Worm (Caenorhabditis elegans) whole organism, early embryonic: ENCODE measurements around the gene fbxa-164.
"Not testable (repeated sequence)": the region's sequence is repeated elsewhere in the genome, so short reads cannot be mapped to it uniquely, and the experiment has no call there.

Source experiments
- B0310.2 ChIP-seq: sonication (generic microtip); optimal IDR thresholded peaks from 2 replicates; lab custom pipeline; 2016; ENCODE audit warnings: mild to moderate bottlenecking, missing genetic modification characterization, missing compliant biosample characterization
- F13C5.2 ChIP-seq: sonication (generic microtip); optimal IDR thresholded peaks from 2 replicates; lab custom pipeline; 2017; ENCODE audit warnings: mild to moderate bottlenecking, missing genetic modification characterization, inconsistent platforms, missing compliant biosample characterization
- aly-1 ChIP-seq: sonication (generic microtip); optimal IDR thresholded peaks from 2 replicates; lab custom pipeline; 2016; ENCODE audit warnings: missing genetic modification characterization, missing compliant biosample characterization
- ama-1 ChIP-seq: fragments of 150-350 bp; optimal IDR thresholded peaks from 2 replicates; lab custom pipeline; 2014
- ceh-13 ChIP-seq: fragments of 200-800 bp; sonication (Bioruptor generic); optimal IDR thresholded peaks from 2 replicates; lab custom pipeline; 2018; ENCODE audit warnings: mild to moderate bottlenecking, missing genetic modification characterization, missing compliant biosample characterization
- ceh-36 ChIP-seq: sonication (generic microtip); optimal IDR thresholded peaks from 2 replicates; lab custom pipeline; 2016; ENCODE audit warnings: missing genetic modification characterization, inconsistent platforms, missing compliant biosample characterization
- ets-7 ChIP-seq: sonication (generic microtip); optimal IDR thresholded peaks from 2 replicates; lab custom pipeline; 2016; ENCODE audit warnings: missing genotype, missing genetic modification characterization, missing compliant biosample characterization
- flt-1 ChIP-seq: fragments of 200-800 bp; sonication (Bioruptor generic); IDR thresholded peaks from 2 replicates; pipeline ENCODE4 v1.3.6; 2022; ENCODE audit warnings: missing genetic modification characterization, missing compliant biosample characterization
- hmbx-1 ChIP-seq: sonication (generic microtip); optimal IDR thresholded peaks from 2 replicates; lab custom pipeline; 2016; ENCODE audit warnings: mild to moderate bottlenecking, missing genetic modification characterization, missing compliant biosample characterization
- hmg-4 ChIP-seq: fragments of 200-800 bp; sonication (Bioruptor generic); optimal IDR thresholded peaks from 2 replicates; lab custom pipeline; 2018; ENCODE audit warnings: mild to moderate bottlenecking, missing genetic modification characterization, missing compliant biosample characterization
- hnd-1 ChIP-seq: sonication (generic microtip); optimal IDR thresholded peaks from 2 replicates; lab custom pipeline; 2016; ENCODE audit warnings: missing genetic modification characterization, missing compliant biosample characterization
- pes-1 ChIP-seq: fragments of 200-800 bp; sonication (Bioruptor generic); IDR thresholded peaks from 2 replicates; pipeline ENCODE4 v1.3.6; 2022; ENCODE audit warnings: missing genetic modification reagents, missing genetic modification characterization, missing compliant biosample characterization
- scrt-1 ChIP-seq: fragments of 200-800 bp; sonication (Bioruptor generic); IDR thresholded peaks from 2 replicates; pipeline ENCODE4 v1.3.6; 2022; ENCODE audit warnings: missing genetic modification characterization, missing compliant biosample characterization
- sea-1 ChIP-seq: fragments of 200-800 bp; sonication (Bioruptor generic); conservative IDR thresholded peaks from 2 replicates; pipeline ENCODE4 v1.3.6; 2022; ENCODE audit warnings: missing genetic modification characterization, missing compliant biosample characterization
- tbx-11 ChIP-seq: fragments of 200-800 bp; sonication (Bioruptor generic); IDR thresholded peaks from 2 replicates; pipeline ENCODE4 v1.3.6; 2022; ENCODE audit warnings: missing genetic modification characterization, missing compliant biosample characterization
- tbx-37 ChIP-seq: fragments of 200-800 bp; sonication (Bioruptor generic); conservative IDR thresholded peaks from 2 replicates; pipeline ENCODE4 v1.3.6; 2022; ENCODE audit warnings: missing genetic modification reagents, missing genetic modification characterization, missing compliant biosample characterization
- tra-4 ChIP-seq: sonication (generic microtip); optimal IDR thresholded peaks from 2 replicates; lab custom pipeline; 2017; ENCODE audit warnings: missing genetic modification characterization, missing compliant biosample characterization

fbxa-164 gene

ce11 chrII:1613972-1614371, at the start of gene fbxa-164:
Gene fbxa-164, minus strand, starts transcription at chrII:1614072.
- TF ChIP-seq ceh-13 (GFP tag; lab: Kevin White, UChicago) (no peak), tra-4 (tag; lab: Kevin White, UChicago) (no peak), tbx-11 (GFP tag; lab: Robert Waterston, UW) (no peak)

- TF ChIP-seq sea-1 (GFP tag; lab: Robert Waterston, UW) (no peak), tra-4 (tag; lab: Kevin White, UChicago) (no peak), F13C5.2 (tag; lab: Kevin White, UChicago) (no peak), scrt-1 (GFP tag; lab: Robert Waterston, UW) (no peak), ets-7 (tag; lab: Kevin White, UChicago) (no peak), hmg-4 (GFP tag; lab: Kevin White, UChicago) (peak; percentile 16), tbx-37 (GFP tag; lab: Robert Waterston, UW) (no peak)
Measured at ce11 chrII:1663516-1663915, 49.6 kb upstream of the fbxa-164 start, which contains the start of gene duxl-1. Gene duxl-1, plus strand, starts transcription at chrII:1663699.

- no peak for TF ChIP-seq F13C5.2 (tag; lab: Kevin White, UChicago)
- TF ChIP-seq hnd-1 = no peak
Measured at ce11 chrII:1662881-1663280, 49.0 kb upstream of the fbxa-164 start, which contains the start of gene ZC204.14. Gene ZC204.14, minus strand, starts transcription at chrII:1662949.

ce11 chrII:1660888-1661287, 47.0 kb upstream of the fbxa-164 start, which contains the start of gene ZC204.13:
Gene ZC204.13, minus strand, starts transcription at chrII:1660988.
- not testable (repeated sequence) for TF ChIP-seq ama-1 (lab: Kevin White, UChicago); F13C5.2 (tag; lab: Kevin White, UChicago); scrt-1 (GFP tag; lab: Robert Waterston, UW)

- TF ChIP-seq aly-1 (tag; lab: Kevin White, UChicago) = no peak
- no peak for TF ChIP-seq ama-1 (lab: Kevin White, UChicago)
- no peak for TF ChIP-seq tra-4 (tag; lab: Kevin White, UChicago)
- no peak for TF ChIP-seq ceh-36 (tag; lab: Kevin White, UChicago)
- no peak for TF ChIP-seq flt-1
- no peak for TF ChIP-seq tbx-37 (GFP tag; lab: Robert Waterston, UW)
- TF ChIP-seq ceh-13 (GFP tag; lab: Kevin White, UChicago) = no peak
Measured at ce11 chrII:1657202-1657601, 43.3 kb upstream of the fbxa-164 start, which contains the start of gene ZC204.12. Gene ZC204.12, minus strand, starts transcription at chrII:1657302.

- TF ChIP-seq tra-4 (tag; lab: Kevin White, UChicago) (no peak), ets-7 (tag; lab: Kevin White, UChicago) (no peak), hnd-1 (no peak), aly-1 (tag; lab: Kevin White, UChicago) (no peak), tbx-11 (GFP tag; lab: Robert Waterston, UW) (no peak), ama-1 (lab: Kevin White, UChicago) (no peak), ceh-13 (GFP tag; lab: Kevin White, UChicago) (no peak), hmbx-1 (tag; lab: Kevin White, UChicago) (no peak), ceh-36 (tag; lab: Kevin White, UChicago) (no peak), B0310.2 (tag; lab: Kevin White, UChicago) (no peak), hmg-4 (GFP tag; lab: Kevin White, UChicago) (no peak), F13C5.2 (tag; lab: Kevin White, UChicago) (no peak), pes-1 (no peak), flt-1 (no peak), sea-1 (GFP tag; lab: Robert Waterston, UW) (no peak), tbx-37 (GFP tag; lab: Robert Waterston, UW) (no peak)
Measured at ce11 chrII:1654917-1655316, 41.0 kb upstream of the fbxa-164 start, which contains the start of gene btb-12. Gene btb-12, plus strand, starts transcription at chrII:1655217.

- no peak for TF ChIP-seq scrt-1 (GFP tag; lab: Robert Waterston, UW)
- no peak for TF ChIP-seq hmg-4 (GFP tag; lab: Kevin White, UChicago)
- TF ChIP-seq ceh-36 (tag; lab: Kevin White, UChicago) = no peak
- TF ChIP-seq tbx-11 (GFP tag; lab: Robert Waterston, UW) = no peak
- TF ChIP-seq tbx-37 (GFP tag; lab: Robert Waterston, UW) = no peak
- TF ChIP-seq pes-1 = no peak
- no peak for TF ChIP-seq F13C5.2 (tag; lab: Kevin White, UChicago)
- TF ChIP-seq aly-1 (tag; lab: Kevin White, UChicago) = no peak
- no peak for TF ChIP-seq hnd-1
- TF ChIP-seq tra-4 (tag; lab: Kevin White, UChicago) = no peak
- TF ChIP-seq B0310.2 (tag; lab: Kevin White, UChicago) = no peak
- no peak for TF ChIP-seq flt-1
- no peak for TF ChIP-seq ceh-13 (GFP tag; lab: Kevin White, UChicago)
- TF ChIP-seq hmbx-1 (tag; lab: Kevin White, UChicago) = no peak
- no peak for TF ChIP-seq ets-7 (tag; lab: Kevin White, UChicago)
- TF ChIP-seq sea-1 (GFP tag; lab: Robert Waterston, UW) = no peak
- TF ChIP-seq ama-1 (lab: Kevin White, UChicago) = no peak
Measured at ce11 chrII:1653397-1653796, 39.5 kb upstream of the fbxa-164 start, which contains the start of gene fbxb-15. Gene fbxb-15, minus strand, starts transcription at chrII:1653497.

- no peak for TF ChIP-seq B0310.2 (tag; lab: Kevin White, UChicago)
- no peak for TF ChIP-seq ceh-13 (GFP tag; lab: Kevin White, UChicago)
- TF ChIP-seq hmbx-1 (tag; lab: Kevin White, UChicago) = no peak
- no peak for TF ChIP-seq tbx-11 (GFP tag; lab: Robert Waterston, UW)
- TF ChIP-seq ets-7 (tag; lab: Kevin White, UChicago) = no peak
Measured at ce11 chrII:1651804-1652203, 37.9 kb upstream of the fbxa-164 start, which contains the start of gene fbxb-16. Gene fbxb-16, minus strand, starts transcription at chrII:1651904.
